Worm (Caenorhabditis elegans) whole organism, late embryonic: ENCODE data around the gene F59A7.11.

ENCODE experiments used
- ama-1 ChIP-seq: fragments of 150-350 bp; optimal IDR thresholded peaks from 2 replicates; lab custom pipeline; 2014
- ceh-14 ChIP-seq: sonication (generic microtip); optimal IDR thresholded peaks from 2 replicates; lab custom pipeline; 2016; ENCODE audit warnings: missing genotype, missing genetic modification characterization, missing compliant biosample characterization
- elt-2 ChIP-seq: sonication (generic microtip); optimal IDR thresholded peaks from 2 replicates; lab custom pipeline; 2016; ENCODE audit warnings: missing genetic modification reagents, missing genetic modification characterization, missing compliant biosample characterization
- nfya-1 ChIP-seq: sonication (generic microtip); optimal IDR thresholded peaks from 2 replicates; lab custom pipeline; 2017; ENCODE audit warnings: missing genetic modification characterization, mild to moderate bottlenecking, missing compliant biosample characterization, antibody characterized with exemption, moderate library complexity

DNA sequence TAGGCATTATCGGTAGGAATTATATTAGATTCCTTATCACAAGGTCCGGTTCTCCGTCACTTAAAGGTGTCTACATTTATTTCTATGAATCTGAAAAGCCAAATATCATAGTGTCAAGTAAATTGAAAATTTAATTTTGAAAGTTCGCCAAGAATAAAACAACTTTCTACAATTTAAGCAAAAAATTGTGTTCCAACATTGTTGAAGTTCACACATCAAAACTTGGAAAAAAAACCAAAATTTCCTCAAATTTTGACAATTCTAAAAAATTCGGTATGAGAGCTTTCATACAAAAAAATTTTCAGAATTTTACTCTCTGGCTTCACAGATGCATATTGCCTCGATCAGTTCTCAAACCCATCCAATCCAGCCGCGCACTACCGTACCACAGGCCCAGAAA, 1.9 kb downstream of the F59A7.11 start, which contains the start of gene F59A7.7:
- TF ChIP-seq ama-1 (no peak), elt-2 (tag; lab: Kevin White, UChicago) (no peak), nfya-1 (tag; lab: Kevin White, UChicago) (no peak), ceh-14 (no peak)
